Worm (Caenorhabditis elegans) whole organism, L2 larva: ENCODE measurements around the gene C07A9.5.

Experiments used
- C34F6.9 ChIP-seq: fragments of 150-350 bp; optimal IDR thresholded peaks from 2 replicates; lab custom pipeline; 2014; ENCODE audit warnings: missing biosample characterization, missing genetic modification characterization
- R02D3.7 ChIP-seq: fragments of 150-350 bp; optimal IDR thresholded peaks from 2 replicates; lab custom pipeline; 2014; ENCODE audit warnings: missing biosample characterization, missing genetic modification characterization
- Y55F3AM.14 ChIP-seq: fragments of 200-800 bp; sonication (Bioruptor generic); optimal IDR thresholded peaks from 2 replicates; lab custom pipeline; 2018; ENCODE audit warnings: mild to moderate bottlenecking, missing genetic modification characterization, missing compliant biosample characterization
- alr-1 ChIP-seq: fragments of 150-350 bp; optimal IDR thresholded peaks from 2 replicates; lab custom pipeline; 2014; ENCODE audit warnings: missing biosample characterization, missing genetic modification characterization
- aly-2 ChIP-seq: fragments of 150-350 bp; optimal IDR thresholded peaks from 2 replicates; lab custom pipeline; 2014; ENCODE audit warnings: missing biosample characterization, missing genetic modification characterization
- ama-1 ChIP-seq: fragments of 150-350 bp; optimal IDR thresholded peaks from 2 replicates; lab custom pipeline; 2018; ENCODE audit warnings: inconsistent platforms
- ceh-16 ChIP-seq: fragments of 150-350 bp; optimal IDR thresholded peaks from 2 replicates; lab custom pipeline; 2014; ENCODE audit warnings: missing biosample characterization, missing genetic modification characterization
- ceh-82 ChIP-seq: fragments of 150-350 bp; optimal IDR thresholded peaks from 2 replicates; lab custom pipeline; 2014; ENCODE audit warnings: missing biosample characterization, missing genetic modification characterization
- crh-2 ChIP-seq: sonication (generic microtip); optimal IDR thresholded peaks from 2 replicates; lab custom pipeline; 2017; ENCODE audit warnings: missing biosample characterization, missing genetic modification characterization
- dmd-4 ChIP-seq: sonication (generic microtip); optimal IDR thresholded peaks from 2 replicates; lab custom pipeline; 2017; ENCODE audit warnings: missing biosample characterization, missing genetic modification characterization
- egl-27 ChIP-seq: sonication (generic microtip); optimal IDR thresholded peaks from 3 replicates; lab custom pipeline; 2017; ENCODE audit warnings: missing biosample characterization, missing genetic modification reagents, missing genetic modification characterization
- elt-1 ChIP-seq: fragments of 150-350 bp; optimal IDR thresholded peaks from 2 replicates; lab custom pipeline; 2014; ENCODE audit warnings: missing biosample characterization, missing genetic modification characterization
- elt-3 ChIP-seq: sonication (generic microtip); optimal IDR thresholded peaks from 2 replicates; lab custom pipeline; 2017; ENCODE audit warnings: missing biosample characterization, missing genetic modification characterization
- gmeb-1 ChIP-seq: fragments of 150-350 bp; optimal IDR thresholded peaks from 2 replicates; lab custom pipeline; 2014; ENCODE audit warnings: missing biosample characterization, missing genetic modification characterization
- lin-11 ChIP-seq: fragments of 150-350 bp; sonication (generic microtip); optimal IDR thresholded peaks from 2 replicates; lab custom pipeline; 2014; ENCODE audit warnings: missing biosample characterization, missing genetic modification characterization, inconsistent platforms, mixed read lengths
- lsy-2 ChIP-seq, 2 experiments: fragments of 150-350 bp in 1 of 2; sonication (generic microtip) in 1 of 2; optimal IDR thresholded peaks; 2 replicates each; lab custom pipeline; 2014 to 2017; ENCODE audit warnings: missing biosample characterization in 2 of 2, missing genetic modification characterization in 2 of 2
- mab-5 ChIP-seq: fragments of 150-350 bp; optimal IDR thresholded peaks from 2 replicates; lab custom pipeline; 2014; ENCODE audit warnings: missing biosample characterization, missing genetic modification characterization
- mbf-1 ChIP-seq: sonication (generic microtip); optimal IDR thresholded peaks from 2 replicates; lab custom pipeline; 2017; ENCODE audit warnings: missing biosample characterization, missing genetic modification characterization
- mdl-1 ChIP-seq, 2 experiments: fragments of 150-350 bp in 1 of 2; sonication (generic microtip) in 1 of 2; optimal IDR thresholded peaks; 2 replicates each; lab custom pipeline; 2017; ENCODE audit warnings: missing biosample characterization in 2 of 2, missing genetic modification characterization in 2 of 2
- nhr-10 ChIP-seq: sonication (generic microtip); optimal IDR thresholded peaks from 2 replicates; lab custom pipeline; 2017; ENCODE audit warnings: missing biosample characterization, missing genetic modification characterization
- nhr-11 ChIP-seq: fragments of 150-350 bp; optimal IDR thresholded peaks from 2 replicates; lab custom pipeline; 2014; ENCODE audit warnings: missing biosample characterization, missing genetic modification characterization
- nhr-12 ChIP-seq: fragments of 150-350 bp; optimal IDR thresholded peaks from 2 replicates; lab custom pipeline; 2014; ENCODE audit warnings: missing biosample characterization, missing genetic modification characterization
- nhr-129 ChIP-seq: fragments of 150-350 bp; optimal IDR thresholded peaks from 2 replicates; lab custom pipeline; 2014; ENCODE audit warnings: missing biosample characterization, missing genetic modification characterization
- nhr-21 ChIP-seq: fragments of 150-350 bp; optimal IDR thresholded peaks from 2 replicates; lab custom pipeline; 2014; ENCODE audit warnings: missing biosample characterization, missing genetic modification characterization
- nhr-237 ChIP-seq: fragments of 150-350 bp; optimal IDR thresholded peaks from 2 replicates; lab custom pipeline; 2014; ENCODE audit warnings: missing biosample characterization, missing genetic modification characterization
- nhr-25 ChIP-seq: fragments of 150-350 bp; sonication (generic microtip); optimal IDR thresholded peaks from 3 replicates; lab custom pipeline; 2014; ENCODE audit warnings: missing biosample characterization, missing genetic modification characterization
- peb-1 ChIP-seq: fragments of 150-350 bp; optimal IDR thresholded peaks from 2 replicates; lab custom pipeline; 2014; ENCODE audit warnings: missing biosample characterization, missing genetic modification characterization
- sem-4 ChIP-seq: fragments of 150-350 bp; optimal IDR thresholded peaks from 2 replicates; lab custom pipeline; 2014; ENCODE audit warnings: missing biosample characterization, missing genetic modification reagents, missing genetic modification characterization
- sma-3 ChIP-seq: sonication (generic microtip); optimal IDR thresholded peaks from 2 replicates; lab custom pipeline; 2016; ENCODE audit warnings: missing genetic modification reagents, missing genetic modification characterization, missing compliant biosample characterization
- sma-9 ChIP-seq, 2 experiments: fragments of 150-350 bp in 1 of 2; sonication (generic microtip) in 1 of 2; optimal IDR thresholded peaks; 2 replicates each; lab custom pipeline; 2014 to 2016; ENCODE audit warnings: missing genetic modification characterization in 2 of 2, mild to moderate bottlenecking in 1 of 2, missing biosample characterization in 1 of 2, missing compliant biosample characterization in 1 of 2, missing genetic modification reagents in 1 of 2, moderate library complexity in 1 of 2
- snpc-4 ChIP-seq: fragments of 150-350 bp; optimal IDR thresholded peaks from 2 replicates; lab custom pipeline; 2014; ENCODE audit warnings: missing biosample characterization, missing genetic modification characterization
- unc-55 ChIP-seq: fragments of 150-350 bp; sonication (generic microtip); optimal IDR thresholded peaks from 3 replicates; lab custom pipeline; 2014; ENCODE audit warnings: missing biosample characterization, missing genetic modification reagents, missing genetic modification characterization
- unc-62 ChIP-seq: fragments of 150-350 bp; optimal IDR thresholded peaks from 2 replicates; lab custom pipeline; 2014; ENCODE audit warnings: missing biosample characterization, missing genetic modification reagents, missing genetic modification characterization
- zag-1 ChIP-seq: fragments of 150-350 bp; optimal IDR thresholded peaks from 2 replicates; lab custom pipeline; 2014; ENCODE audit warnings: missing biosample characterization, missing genetic modification characterization
- ztf-1 ChIP-seq: fragments of 200-800 bp; sonication (Bioruptor generic); conservative IDR thresholded peaks from 2 replicates; pipeline ENCODE4 v1.3.6; 2022; ENCODE audit warnings: missing genetic modification characterization, missing compliant biosample characterization
- ztf-11 ChIP-seq: sonication (generic microtip); optimal IDR thresholded peaks from 2 replicates; lab custom pipeline; 2017; ENCODE audit warnings: missing biosample characterization, missing genetic modification characterization

The C07A9.5 gene

ce11 chrIII:9697323-9697722, 14.7 kb upstream of the C07A9.5 start (continued):
- TF ChIP-seq nhr-21 (tag; lab: Kevin White, UChicago) (no peak), nhr-11 (tag; lab: Kevin White, UChicago) (no peak), unc-62 (GFP tag; lab: Kevin White, UChicago) (no peak), nhr-10 (tag; lab: Kevin White, UChicago) (no peak), elt-1 (tag; lab: Kevin White, UChicago) (no peak), lin-11 (tag; lab: Kevin White, UChicago) (peak; percentile 19), dmd-4 (tag; lab: Kevin White, UChicago) (no peak), ceh-16 (no peak)
- TF ChIP-seq, all 48 proteins: peak for 13

- TF ChIP-seq sem-4 (tag; lab: Kevin White, UChicago) (no peak), nhr-25 (tag; lab: Kevin White, UChicago) (no peak), snpc-4 (tag; lab: Kevin White, UChicago) (no peak), aly-2 (tag; lab: Kevin White, UChicago) (no peak), ceh-16 (no peak), nhr-21 (tag; lab: Kevin White, UChicago) (no peak), Y55F3AM.14 (no peak), mdl-1 (tag; optimal IDR thresholded peaks at IDR 0.05; lab: Kevin White, UChicago) (no peak), sma-9 (GFP tag; optimal IDR thresholded peaks at IDR 0.05; lab: Kevin White, UChicago) (no peak), sma-9 (tag; optimal IDR thresholded peaks at IDR 0.05; lab: Kevin White, UChicago) (no peak)
Measured at ce11 chrIII:9696417-9696816, 13.8 kb upstream of the C07A9.5 start, which contains the start of gene bud-31. Gene bud-31, minus strand, starts transcription at chrIII:9696517.

- no peak for TF ChIP-seq aly-2 (tag; lab: Kevin White, UChicago)
- TF ChIP-seq sma-3 (GFP tag; lab: Kevin White, UChicago) = no peak
- no peak for TF ChIP-seq crh-2 (tag; lab: Kevin White, UChicago)
- no peak for TF ChIP-seq nhr-21 (tag; lab: Kevin White, UChicago)
- no peak for TF ChIP-seq peb-1
- no peak for TF ChIP-seq nhr-237
- no peak for TF ChIP-seq sma-9 (GFP tag; optimal IDR thresholded peaks at IDR 0.05; lab: Kevin White, UChicago)
- no peak for TF ChIP-seq sma-9 (tag; optimal IDR thresholded peaks at IDR 0.05; lab: Kevin White, UChicago)
- TF ChIP-seq C34F6.9 = peak; percentile 59
- peak in 1 of 2 experiments; percentile 55 for TF ChIP-seq lsy-2 (tag; optimal IDR thresholded peaks at IDR 0.05; lab: Kevin White, UChicago)
- TF ChIP-seq nhr-11 (tag; lab: Kevin White, UChicago) = no peak
- no peak for TF ChIP-seq ceh-82 (tag; lab: Kevin White, UChicago)
- TF ChIP-seq unc-55 (GFP tag; lab: Kevin White, UChicago) = peak; percentile 65
- peak; percentile 21 for TF ChIP-seq gmeb-1 (tag; lab: Kevin White, UChicago)
- no peak for TF ChIP-seq mab-5 (tag; lab: Kevin White, UChicago)
- TF ChIP-seq lin-11 (tag; lab: Kevin White, UChicago) = no peak
Measured at ce11 chrIII:9695379-9695778, 12.8 kb upstream of the C07A9.5 start.

- no peak for TF ChIP-seq R02D3.7 (tag; lab: Kevin White, UChicago)
- no peak for TF ChIP-seq nhr-129
- no peak for TF ChIP-seq nhr-11 (tag; lab: Kevin White, UChicago)
- TF ChIP-seq ztf-1 = no peak
- TF ChIP-seq alr-1 (tag; lab: Kevin White, UChicago) = no peak
- TF ChIP-seq nhr-12 (tag; lab: Kevin White, UChicago) = no peak
- TF ChIP-seq aly-2 (tag; lab: Kevin White, UChicago) = no peak
- no peak for TF ChIP-seq nhr-10 (tag; lab: Kevin White, UChicago)
- no peak for TF ChIP-seq mbf-1 (tag; lab: Kevin White, UChicago)
- TF ChIP-seq C34F6.9 = no peak
- TF ChIP-seq ztf-11 (tag; lab: Kevin White, UChicago) = no peak
- TF ChIP-seq crh-2 (tag; lab: Kevin White, UChicago) = no peak
- no peak for TF ChIP-seq lin-11 (tag; lab: Kevin White, UChicago)
- TF ChIP-seq zag-1 (tag; lab: Kevin White, UChicago) = no peak
Measured at ce11 chrIII:9694474-9694873, 11.8 kb upstream of the C07A9.5 start, which contains the start of gene set-3. Gene set-3, minus strand, starts transcription at chrIII:9694574.

- TF ChIP-seq sem-4 (tag; lab: Kevin White, UChicago) (no peak), nhr-11 (tag; lab: Kevin White, UChicago) (no peak), mbf-1 (tag; lab: Kevin White, UChicago) (no peak), egl-27 (tag; lab: Kevin White, UChicago) (no peak), R02D3.7 (tag; lab: Kevin White, UChicago) (no peak), nhr-129 (no peak), alr-1 (tag; lab: Kevin White, UChicago) (no peak), snpc-4 (tag; lab: Kevin White, UChicago) (no peak), ama-1 (lab: Kevin White, UChicago) (no peak), elt-3 (tag; lab: Kevin White, UChicago) (no peak), crh-2 (tag; lab: Kevin White, UChicago) (no peak), sma-9 (GFP tag; optimal IDR thresholded peaks at IDR 0.05; lab: Kevin White, UChicago) (no peak), sma-9 (tag; optimal IDR thresholded peaks at IDR 0.05; lab: Kevin White, UChicago) (no peak)
Measured at ce11 chrIII:9690044-9690443, 7.4 kb upstream of the C07A9.5 start, which contains the start of gene best-5. Gene best-5, minus strand, starts transcription at chrIII:9690253.
